Worm (Caenorhabditis elegans): ENCODE data around the gene T10B10.9.

- TF ChIP-seq cog-1 (tag; optimal IDR thresholded peaks at IDR 0.05) = no peak
- no peak for TF ChIP-seq ztf-29 (GFP tag; IDR thresholded peaks at IDR 0.05)
- no peak for TF ChIP-seq T22C8.4 (GFP tag; IDR thresholded peaks at IDR 0.05)
- no peak for TF ChIP-seq med-1 (GFP tag; optimal IDR thresholded peaks at IDR 0.05; ENCODE audit: insufficient read depth)
- no peak for TF ChIP-seq tab-1 (GFP tag; IDR thresholded peaks at IDR 0.05)
- TF ChIP-seq ref-1 (GFP tag; conservative IDR thresholded peaks at IDR 0.05) = no peak
Observed at ce11 chrX:15125138-15125537, 39.1 kb upstream of the T10B10.9 start.
